Fruit fly (Drosophila melanogaster): Measurements from ENCODE around the gene CG13066.
A peak's percentile ranks its signal among the peaks of the same experiment; 100 is the strongest.

Gene CG13066

dm6 chr3L:16228659-16229205 is 44.0 kb upstream of the CG13066 start, which contains the start of gene Tmx3 (continued):
- peak; percentile 88 for TF ChIP-seq CG2120 (GFP tag; optimal IDR thresholded peaks at IDR 0.05)
- peak; percentile 86 for TF ChIP-seq bcd (GFP tag; optimal IDR thresholded peaks at IDR 0.05)
- TF ChIP-seq repo (GFP tag; optimal IDR thresholded peaks at IDR 0.05), result no peak
- TF ChIP-seq ato (GFP tag; IDR thresholded peaks at IDR 0.05; ENCODE audit: partially characterized antibody), result no peak
- peak; percentile 64 for TF ChIP-seq lbe (GFP tag; optimal IDR thresholded peaks at IDR 0.05)
- peak; percentile 86 for TF ChIP-seq fd3F (GFP tag; optimal IDR thresholded peaks at IDR 0.05)
- no peak for TF ChIP-seq btn (GFP tag; optimal IDR thresholded peaks at IDR 0.05)
- TF ChIP-seq aop (GFP tag; IDR thresholded peaks at IDR 0.05), result peak; percentile 85
- peak; percentile 88 for TF ChIP-seq ttk (GFP tag; IDR thresholded peaks at IDR 0.05)
- no peak for TF ChIP-seq chinmo (GFP tag; IDR thresholded peaks at IDR 0.05; ENCODE audit: partially characterized antibody)
- no peak for TF ChIP-seq abd-A (tag; optimal IDR thresholded peaks at IDR 0.05)
- peak; percentile 85 for TF ChIP-seq gsb-n (tag; optimal IDR thresholded peaks at IDR 0.05)
- TF ChIP-seq CG10274 (GFP tag; optimal IDR thresholded peaks at IDR 0.05), result no peak
- no peak for TF ChIP-seq bbx (GFP tag; IDR thresholded peaks at IDR 0.05; ENCODE audit: partially characterized antibody)
- peak; percentile 92 for TF ChIP-seq phol (tag; optimal IDR thresholded peaks at IDR 0.05)
- TF ChIP-seq CG31441 (GFP tag; IDR thresholded peaks at IDR 0.05), result peak; percentile 93
- TF ChIP-seq CG9727 (GFP tag; optimal IDR thresholded peaks at IDR 0.05), result peak; percentile 82
- peak; percentile 88 for TF ChIP-seq wdn (GFP tag; IDR thresholded peaks at IDR 0.05)
- no peak for TF ChIP-seq CG12219 (GFP tag; optimal IDR thresholded peaks at IDR 0.05)
- TF ChIP-seq cad (GFP tag; optimal IDR thresholded peaks at IDR 0.05), result no peak
- peak; percentile 88 for TF ChIP-seq CG10147 (GFP tag; optimal IDR thresholded peaks at IDR 0.05)
- peak; percentile 90 for TF ChIP-seq Abd-B (GFP tag; optimal IDR thresholded peaks at IDR 0.05)
- TF ChIP-seq Lim3 (GFP tag; IDR thresholded peaks at IDR 0.05), result 0 out of 2 replicates have a peak, but pooled peaks have one; percentile 32
- no peak for TF ChIP-seq Trl (optimal IDR thresholded peaks at IDR 0.05)
- peak; percentile 52 for TF ChIP-seq Trl (GFP tag; optimal IDR thresholded peaks at IDR 0.05)
- TF ChIP-seq CG11093 (GFP tag; IDR thresholded peaks at IDR 0.05), result peak; percentile 85
- peak; percentile 92 for TF ChIP-seq CG13424 (tag; optimal IDR thresholded peaks at IDR 0.05)
- TF ChIP-seq CG10366 (GFP tag; IDR thresholded peaks at IDR 0.05), result peak; percentile 91
- peak; percentile 41 for TF ChIP-seq CG33213 (GFP tag; optimal IDR thresholded peaks at IDR 0.05)
- peak; percentile 92; the same call in 2 of the 3 replicates for TF ChIP-seq dysf (GFP tag; IDR thresholded peaks at IDR 0.05)
- no peak for TF ChIP-seq Deaf1 (tag; optimal IDR thresholded peaks at IDR 0.05)
- peak; percentile 20 for TF ChIP-seq Myb (GFP tag; optimal IDR thresholded peaks at IDR 0.05)
- TF ChIP-seq Dad (GFP tag; optimal IDR thresholded peaks at IDR 0.05), result peak; percentile 58
- no peak for TF ChIP-seq D (optimal IDR thresholded peaks at IDR 0.05)
- TF ChIP-seq D (GFP tag; optimal IDR thresholded peaks at IDR 0.05), result peak; percentile 68
- peak; percentile 83 for TF ChIP-seq CG8290 (GFP tag; optimal IDR thresholded peaks at IDR 0.05)
- peak in 1 of 2 experiments; percentile 19 for TF ChIP-seq CG8290 (tag; optimal IDR thresholded peaks at IDR 0.05)
- TF ChIP-seq lab (GFP tag; optimal IDR thresholded peaks at IDR 0.05), result peak; percentile 87
- peak; percentile 86 for TF ChIP-seq NfI (GFP tag; optimal IDR thresholded peaks at IDR 0.05)
- peak; percentile 39 for TF ChIP-seq CG1647 (GFP tag; optimal IDR thresholded peaks at IDR 0.05)
- peak; percentile 22 for TF ChIP-seq tx (GFP tag; optimal IDR thresholded peaks at IDR 0.05)
- peak; percentile 91 for TF ChIP-seq CG11504 (tag; optimal IDR thresholded peaks at IDR 0.05)
- TF ChIP-seq C15 (GFP tag; IDR thresholded peaks at IDR 0.05), result peak; percentile 76; the same call in 2 of the 3 replicates
- TF ChIP-seq CG7786 (GFP tag; optimal IDR thresholded peaks at IDR 0.05), result peak; percentile 38
- TF ChIP-seq mld (GFP tag; IDR thresholded peaks at IDR 0.05; ENCODE audit: partially characterized antibody), result no peak
- TF ChIP-seq bigmax (GFP tag; optimal IDR thresholded peaks at IDR 0.05), result no peak
- TF ChIP-seq CG6683 (GFP tag; optimal IDR thresholded peaks at IDR 0.05), result peak; percentile 30
- no peak for TF ChIP-seq da (GFP tag; optimal IDR thresholded peaks at IDR 0.05)
- peak; percentile 90 for TF ChIP-seq ap (GFP tag; IDR thresholded peaks at IDR 0.05)
- TF ChIP-seq schlank (tag; optimal IDR thresholded peaks at IDR 0.05), result peak; percentile 27
- TF ChIP-seq CG8765 (GFP tag; IDR thresholded peaks at IDR 0.05), result peak; percentile 77
